Worm (Caenorhabditis elegans) whole organism, mixed stage, embryonic: Measurements from ENCODE around the gene scp-1.

ENCODE experiments used
- blmp-1 ChIP-seq: fragments of 150-350 bp; optimal IDR thresholded peaks from 2 replicates; lab custom pipeline; 2014; ENCODE audit warnings: missing biosample characterization, missing genetic modification characterization
- ceh-39 ChIP-seq: fragments of 150-350 bp; optimal IDR thresholded peaks from 2 replicates; lab custom pipeline; 2014; ENCODE audit warnings: missing biosample characterization, missing genetic modification characterization
- ces-1 ChIP-seq: fragments of 150-350 bp; optimal IDR thresholded peaks from 2 replicates; lab custom pipeline; 2014; ENCODE audit warnings: missing biosample characterization, missing genetic modification reagents, missing genetic modification characterization
- elt-1 ChIP-seq: sonication (generic microtip); optimal IDR thresholded peaks from 2 replicates; lab custom pipeline; 2017; ENCODE audit warnings: missing genetic modification characterization, mild to moderate bottlenecking, missing compliant biosample characterization, antibody characterized with exemption, moderate library complexity, borderline replicate concordance; ENCODE audit not compliant: insufficient read depth
- elt-3 ChIP-seq: fragments of 150-350 bp; optimal IDR thresholded peaks from 2 replicates; lab custom pipeline; 2014; ENCODE audit warnings: missing biosample characterization, missing genetic modification characterization
- hlh-1 ChIP-seq: fragments of 150-350 bp; optimal IDR thresholded peaks from 2 replicates; lab custom pipeline; 2014; ENCODE audit warnings: missing biosample characterization, missing genetic modification reagents, missing genetic modification characterization
- lin-13 ChIP-seq: fragments of 150-350 bp; optimal IDR thresholded peaks from 2 replicates; lab custom pipeline; 2014; ENCODE audit warnings: missing biosample characterization, missing genetic modification characterization
- nhr-237 ChIP-seq: fragments of 150-350 bp; optimal IDR thresholded peaks from 2 replicates; lab custom pipeline; 2014; ENCODE audit warnings: missing biosample characterization, missing genetic modification characterization
- nhr-76 ChIP-seq: sonication (generic microtip); optimal IDR thresholded peaks from 2 replicates; lab custom pipeline; 2017; ENCODE audit warnings: missing biosample characterization, missing genetic modification characterization
- pha-4 ChIP-seq: fragments of 150-350 bp; optimal IDR thresholded peaks from 2 replicates; lab custom pipeline; 2018; ENCODE audit warnings: missing biosample characterization, missing genetic modification reagents, missing genetic modification characterization
- sem-2 ChIP-seq: fragments of 200-800 bp; sonication (Bioruptor generic); optimal IDR thresholded peaks from 2 replicates; lab custom pipeline; 2018; ENCODE audit warnings: mild to moderate bottlenecking, missing genetic modification characterization, missing compliant biosample characterization
- unc-39 ChIP-seq: fragments of 150-350 bp; optimal IDR thresholded peaks from 2 replicates; lab custom pipeline; 2014; ENCODE audit warnings: missing biosample characterization, missing genetic modification characterization
- unc-62 ChIP-seq: fragments of 150-350 bp; optimal IDR thresholded peaks from 2 replicates; lab custom pipeline; 2014; ENCODE audit warnings: missing biosample characterization, missing genetic modification reagents, missing genetic modification characterization

- no peak for TF ChIP-seq nhr-76 (tag; lab: Kevin White, UChicago)
- TF ChIP-seq nhr-237 (tag; lab: Kevin White, UChicago) = no peak
- TF ChIP-seq elt-1 (tag; lab: Kevin White, UChicago) = no peak
- TF ChIP-seq hlh-1 (tag; lab: Kevin White, UChicago) = no peak
- TF ChIP-seq elt-3 (tag; lab: Kevin White, UChicago) = no peak
- TF ChIP-seq ceh-39 = no peak
- TF ChIP-seq blmp-1 = no peak
- no peak for TF ChIP-seq pha-4 (tag; lab: Kevin White, UChicago)
- no peak for TF ChIP-seq sem-2 (GFP tag; lab: Kevin White, UChicago)
- no peak for TF ChIP-seq unc-39 (tag; lab: Kevin White, UChicago)
- no peak for TF ChIP-seq lin-13
- no peak for TF ChIP-seq unc-62
- no peak for TF ChIP-seq ces-1 (GFP tag; lab: Kevin White, UChicago)
Observed at ce11 chrII:9377158-9377557, 43.3 kb downstream of the scp-1 start, which contains the start of gene C06C3.10.
